Worm (Caenorhabditis elegans) whole organism, midembryonic: ENCODE data around the gene M03F8.1.

Experiments
- T22C8.4 ChIP-seq: fragments of 200-800 bp; sonication (Bioruptor generic); IDR thresholded peaks from 2 replicates; pipeline ENCODE4 v1.3.6; 2022; ENCODE audit warnings: missing genetic modification characterization, missing compliant biosample characterization
- cog-1 ChIP-seq: sonication (generic microtip); optimal IDR thresholded peaks from 2 replicates; lab custom pipeline; 2016; ENCODE audit warnings: missing genetic modification characterization, missing compliant biosample characterization
- flt-1 ChIP-seq: fragments of 200-800 bp; sonication (Bioruptor generic); IDR thresholded peaks from 2 replicates; pipeline ENCODE4 v1.3.6; 2022; ENCODE audit warnings: missing genetic modification characterization, missing compliant biosample characterization
- med-1 ChIP-seq: sonication (generic microtip); optimal IDR thresholded peaks from 2 replicates; lab custom pipeline; 2017; ENCODE audit warnings: missing genetic modification characterization, mild to moderate bottlenecking, missing compliant biosample characterization, antibody characterized with exemption, missing genetic modification reagents; ENCODE audit not compliant: insufficient read depth
- tab-1 ChIP-seq: fragments of 200-800 bp; sonication (Bioruptor generic); IDR thresholded peaks from 2 replicates; pipeline ENCODE4 v1.3.6; 2022; ENCODE audit warnings: missing genetic modification characterization, missing compliant biosample characterization
- ztf-23 ChIP-seq: fragments of 200-800 bp; sonication (Bioruptor generic); IDR thresholded peaks from 2 replicates; pipeline ENCODE4 v1.3.6; 2022; ENCODE audit warnings: missing genetic modification reagents, missing genetic modification characterization, missing compliant biosample characterization
- ztf-29 ChIP-seq: fragments of 200-800 bp; sonication (Bioruptor generic); IDR thresholded peaks from 2 replicates; pipeline ENCODE4 v1.3.6; 2022; ENCODE audit warnings: missing genetic modification reagents, missing genetic modification characterization, missing compliant biosample characterization

DNA sequence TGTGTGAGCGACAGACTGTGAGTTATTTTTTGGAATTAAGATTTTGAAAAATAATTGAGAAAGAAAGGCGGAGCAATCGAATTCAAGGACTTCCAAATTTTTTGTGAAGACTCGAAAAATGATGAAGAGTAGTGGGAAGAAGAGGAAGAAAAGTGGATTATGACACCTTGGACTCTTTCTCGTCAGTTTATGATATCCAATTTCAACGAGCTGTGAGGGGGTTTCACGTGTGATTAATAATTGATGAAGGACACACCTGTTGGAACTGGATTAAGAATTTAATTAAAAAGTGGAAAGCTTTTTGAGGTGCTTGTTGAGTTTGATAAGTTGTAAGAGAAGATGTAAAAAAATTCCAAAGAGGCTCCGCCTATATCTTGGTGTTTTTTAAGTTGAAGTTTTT, 39.1 kb downstream of the M03F8.1 start, which contains the start of gene fut-8:
- no peak for TF ChIP-seq flt-1
- TF ChIP-seq T22C8.4 (GFP tag; lab: Robert Waterston, UW), result no peak
- TF ChIP-seq med-1 (GFP tag; lab: Kevin White, UChicago), result no peak
- TF ChIP-seq cog-1 (tag; lab: Kevin White, UChicago), result no peak
- no peak for TF ChIP-seq ztf-29 (GFP tag; lab: Robert Waterston, UW)
- no peak for TF ChIP-seq tab-1 (GFP tag; lab: Robert Waterston, UW)
- TF ChIP-seq ztf-23 (GFP tag; lab: Robert Waterston, UW), result no peak
